Worm (Caenorhabditis elegans): ENCODE data around the gene nhr-233.

DNA sequence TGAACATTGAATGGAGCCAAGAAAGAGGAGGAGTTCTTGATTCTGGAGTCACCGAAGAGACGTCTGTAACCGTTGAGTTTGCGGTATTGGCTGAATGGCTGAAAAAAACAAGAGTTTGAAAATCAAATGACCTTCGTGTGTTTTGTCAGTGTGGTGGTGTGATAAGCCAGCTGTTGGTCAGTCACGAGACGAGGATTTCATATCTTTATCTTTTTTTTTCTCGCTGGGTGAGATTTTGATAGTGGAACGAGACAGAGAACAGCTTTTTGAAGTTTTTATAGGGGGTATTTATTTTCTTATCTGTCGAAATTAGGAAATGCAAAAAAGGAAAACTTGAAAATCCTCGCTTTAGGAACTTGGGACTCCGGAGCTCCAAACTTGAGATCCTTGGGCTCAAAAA, 23.9 kb upstream of the nhr-233 start:
- TF ChIP-seq him-1 (tag; optimal IDR thresholded peaks at IDR 0.05) = no peak
- TF ChIP-seq W03F9.2 (tag; optimal IDR thresholded peaks at IDR 0.05) = no peak
